Worm (Caenorhabditis elegans) whole organism, L4 larva: ENCODE data around the gene tin-9.2.

Experiments
- R02D3.7 ChIP-seq: fragments of 150-350 bp; sonication (generic microtip); optimal IDR thresholded peaks from 3 replicates; lab custom pipeline; 2014; ENCODE audit warnings: missing biosample characterization, missing genetic modification characterization
- Y75B8A.6 ChIP-seq: fragments of 200-800 bp; sonication (Bioruptor generic); IDR thresholded peaks from 2 replicates; pipeline ENCODE4 v1.3.6; 2022; ENCODE audit warnings: missing genetic modification reagents, missing genetic modification characterization, missing compliant biosample characterization
- aha-1 ChIP-seq: fragments of 150-350 bp; peaks from one replicate; lab custom pipeline; 2014; ENCODE audit warnings: missing biosample characterization, missing genetic modification characterization
- aly-2 ChIP-seq: sonication (generic microtip); optimal IDR thresholded peaks from 2 replicates; lab custom pipeline; 2018; ENCODE audit warnings: missing biosample characterization, missing genetic modification characterization
- ama-1 ChIP-seq: fragments of 150-350 bp; optimal IDR thresholded peaks from 2 replicates; lab custom pipeline; 2014; ENCODE audit warnings: inconsistent platforms, mixed read lengths
- ceh-20 ChIP-seq: fragments of 200-800 bp; sonication (Bioruptor generic); IDR thresholded peaks from 2 replicates; pipeline ENCODE4 v1.3.6; 2022; ENCODE audit warnings: missing genetic modification reagents, missing genetic modification characterization, missing compliant biosample characterization
- ceh-82 ChIP-seq: sonication (generic microtip); optimal IDR thresholded peaks from 2 replicates; lab custom pipeline; 2017; ENCODE audit warnings: missing biosample characterization, missing genetic modification characterization
- ctbp-1 ChIP-seq: fragments of 200-800 bp; sonication (Bioruptor generic); IDR thresholded peaks from 2 replicates; pipeline ENCODE4 v1.3.6; 2022; ENCODE audit warnings: missing genetic modification reagents, missing genetic modification characterization, missing compliant biosample characterization
- dmd-6 ChIP-seq: fragments of 200-800 bp; sonication (Bioruptor generic); IDR thresholded peaks from 2 replicates; pipeline ENCODE4 v1.3.6; 2022; ENCODE audit warnings: missing genetic modification reagents, missing genetic modification characterization, missing compliant biosample characterization
- dmd-9 ChIP-seq: fragments of 200-800 bp; sonication (Bioruptor generic); IDR thresholded peaks from 2 replicates; pipeline ENCODE4 v1.3.6; 2022; ENCODE audit warnings: missing genetic modification reagents, missing genetic modification characterization, missing compliant biosample characterization
- dve-1 ChIP-seq: sonication (generic microtip); optimal IDR thresholded peaks from 2 replicates; lab custom pipeline; 2017; ENCODE audit warnings: antibody characterized with exemption, mild to moderate bottlenecking, missing genetic modification characterization, missing compliant biosample characterization; ENCODE audit not compliant: insufficient read depth
- egl-27 ChIP-seq: sonication (generic microtip); optimal IDR thresholded peaks from 3 replicates; lab custom pipeline; 2017; ENCODE audit warnings: missing biosample characterization, missing genetic modification reagents, missing genetic modification characterization
- egl-43 ChIP-seq: fragments of 200-800 bp; sonication (Bioruptor generic); IDR thresholded peaks from 2 replicates; pipeline ENCODE4 v1.3.6; 2022; ENCODE audit warnings: missing genetic modification reagents, missing genetic modification characterization, missing compliant biosample characterization
- hif-1 ChIP-seq, 2 experiments: sonication (generic microtip); optimal IDR thresholded peaks; 2 replicates each; lab custom pipeline; 2016 to 2017; ENCODE audit warnings: missing compliant biosample characterization in 2 of 2, missing genetic modification characterization in 2 of 2, missing genetic modification reagents in 2 of 2, missing genotype in 2 of 2, mild to moderate bottlenecking in 1 of 2
- hlh-30 ChIP-seq: sonication (generic microtip); optimal IDR thresholded peaks from 2 replicates; lab custom pipeline; 2017; ENCODE audit warnings: antibody characterized with exemption, mild to moderate bottlenecking, missing genetic modification characterization, missing compliant biosample characterization; ENCODE audit not compliant: insufficient read depth
- jun-1 ChIP-seq: fragments of 150-350 bp; optimal IDR thresholded peaks from 2 replicates; lab custom pipeline; 2014; ENCODE audit warnings: missing biosample characterization, missing genetic modification reagents, missing genetic modification characterization
- lim-7 ChIP-seq: fragments of 200-800 bp; sonication (Bioruptor generic); IDR thresholded peaks from 2 replicates; pipeline ENCODE4 v1.3.6; 2022; ENCODE audit warnings: missing genetic modification characterization, missing compliant biosample characterization
- lin-39 ChIP-seq: fragments of 150-350 bp; optimal IDR thresholded peaks from 2 replicates; lab custom pipeline; 2014; ENCODE audit warnings: missing biosample characterization, missing genetic modification reagents, missing genetic modification characterization
- lsy-2 ChIP-seq, 2 experiments: fragments of 150-350 bp in 1 of 2; sonication (generic microtip) in 1 of 2; optimal IDR thresholded peaks; 2 replicates each; lab custom pipeline; 2014 to 2017; ENCODE audit warnings: missing biosample characterization in 2 of 2, missing genetic modification characterization in 2 of 2
- mdl-1 ChIP-seq, 2 experiments: fragments of 150-350 bp in 1 of 2; sonication (generic microtip) in 1 of 2; optimal IDR thresholded peaks; 2 replicates each; lab custom pipeline; 2014 to 2017; ENCODE audit warnings: missing biosample characterization in 2 of 2, missing genetic modification characterization in 2 of 2
- mdt-29 ChIP-seq: fragments of 200-800 bp; sonication (Bioruptor generic); IDR thresholded peaks from 2 replicates; pipeline ENCODE4 v1.3.6; 2022; ENCODE audit warnings: missing genetic modification reagents, missing genetic modification characterization, missing compliant biosample characterization
- mxl-2 ChIP-seq: fragments of 200-800 bp; sonication (Bioruptor generic); conservative IDR thresholded peaks from 2 replicates; pipeline ENCODE4 v1.3.6; 2022; ENCODE audit warnings: missing genetic modification reagents, missing genetic modification characterization, missing compliant biosample characterization
- nhr-25 ChIP-seq: sonication (generic microtip); optimal IDR thresholded peaks from 2 replicates; lab custom pipeline; 2017; ENCODE audit warnings: missing genetic modification characterization, mild to moderate bottlenecking, missing compliant biosample characterization, antibody characterized with exemption, moderate library complexity, borderline replicate concordance; ENCODE audit not compliant: insufficient read depth
- nhr-48 ChIP-seq: sonication (generic microtip); optimal IDR thresholded peaks from 2 replicates; lab custom pipeline; 2016; ENCODE audit warnings: mild to moderate bottlenecking, missing genetic modification characterization, missing compliant biosample characterization
- nhr-6 ChIP-seq: fragments of 150-350 bp; optimal IDR thresholded peaks from 2 replicates; lab custom pipeline; 2014; ENCODE audit warnings: missing biosample characterization, missing genetic modification characterization
- pha-4 ChIP-seq, 2 experiments: fragments of 150-350 bp in 1 of 2; fragments of 200-800 bp in 1 of 2; sonication (Bioruptor generic) in 1 of 2; IDR thresholded peaks in 1 of 2; optimal IDR thresholded peaks in 1 of 2; 2 replicates each; pipeline versions ENCODE4 v1.3.6 to Lab custom; 2014 to 2022; ENCODE audit warnings: missing genetic modification characterization in 2 of 2, missing genetic modification reagents in 2 of 2, missing biosample characterization in 1 of 2, missing compliant biosample characterization in 1 of 2
- php-3 ChIP-seq: fragments of 200-800 bp; sonication (Bioruptor generic); IDR thresholded peaks from 2 replicates; pipeline ENCODE4 v1.3.6; 2022; ENCODE audit warnings: missing genetic modification reagents, missing genetic modification characterization, missing compliant biosample characterization
- pqm-1 ChIP-seq: sonication (generic microtip); optimal IDR thresholded peaks from 2 replicates; lab custom pipeline; 2017; ENCODE audit warnings: missing biosample characterization, missing genetic modification characterization
- set-16 ChIP-seq: fragments of 200-800 bp; sonication (Bioruptor generic); IDR thresholded peaks from 2 replicates; pipeline ENCODE4 v1.3.6; 2022; ENCODE audit warnings: missing genetic modification reagents, missing genetic modification characterization, missing compliant biosample characterization
- spr-1 ChIP-seq: sonication (generic microtip); optimal IDR thresholded peaks from 2 replicates; lab custom pipeline; 2016; ENCODE audit warnings: mild to moderate bottlenecking, missing genetic modification characterization, missing compliant biosample characterization
- spr-3 ChIP-seq: fragments of 200-800 bp; sonication (Bioruptor generic); optimal IDR thresholded peaks from 2 replicates; lab custom pipeline; 2018; ENCODE audit warnings: mild to moderate bottlenecking, missing genetic modification characterization, missing compliant biosample characterization
- zag-1 ChIP-seq: fragments of 150-350 bp; optimal IDR thresholded peaks from 2 replicates; lab custom pipeline; 2014; ENCODE audit warnings: missing biosample characterization, missing genetic modification characterization
- ztf-11 ChIP-seq: fragments of 150-350 bp; optimal IDR thresholded peaks from 2 replicates; lab custom pipeline; 2014; ENCODE audit warnings: missing biosample characterization, missing genetic modification characterization

The tin-9.2 gene

DNA sequence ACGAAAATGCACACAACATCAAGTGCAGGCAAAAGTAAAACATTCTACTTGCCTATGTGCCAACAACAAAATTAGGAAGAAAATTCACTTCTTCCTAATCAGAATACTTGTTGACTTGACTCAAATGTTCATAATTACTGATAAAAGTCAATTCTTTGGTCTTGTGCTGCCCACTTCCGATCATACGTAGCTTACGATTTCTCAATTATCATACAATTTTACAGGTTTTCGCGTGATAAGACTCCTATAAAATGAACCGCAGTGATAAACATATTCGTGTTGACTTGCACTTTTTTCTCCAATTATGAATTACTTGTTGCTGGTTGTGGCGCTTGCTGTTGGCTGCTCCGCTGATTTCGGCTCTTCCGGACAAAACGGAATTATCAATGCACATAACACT, 41.4 kb upstream of the tin-9.2 start, which contains the start of gene scl-2 (continued):
- TF ChIP-seq ceh-20 (GFP tag; lab: Robert Waterston, UW) (no peak), mdl-1 (tag; optimal IDR thresholded peaks at IDR 0.05; lab: Kevin White, UChicago) (no peak), pqm-1 (tag; lab: Kevin White, UChicago) (peak; percentile 99), dve-1 (tag; lab: Kevin White, UChicago) (peak; percentile 88), aha-1 (tag; lab: Kevin White, UChicago) (peak; percentile 63), R02D3.7 (tag; lab: Kevin White, UChicago) (no peak), ama-1 (lab: Kevin White, UChicago) (peak; percentile 50), spr-1 (tag; lab: Kevin White, UChicago) (no peak), hlh-30 (peak; percentile 70), spr-3 (no peak), php-3 (GFP tag; lab: Robert Waterston, UW) (peak; percentile 87), lsy-2 (tag; optimal IDR thresholded peaks at IDR 0.05; lab: Kevin White, UChicago) (no peak), dmd-6 (GFP tag; lab: Robert Waterston, UW) (peak; percentile 92)

DNA sequence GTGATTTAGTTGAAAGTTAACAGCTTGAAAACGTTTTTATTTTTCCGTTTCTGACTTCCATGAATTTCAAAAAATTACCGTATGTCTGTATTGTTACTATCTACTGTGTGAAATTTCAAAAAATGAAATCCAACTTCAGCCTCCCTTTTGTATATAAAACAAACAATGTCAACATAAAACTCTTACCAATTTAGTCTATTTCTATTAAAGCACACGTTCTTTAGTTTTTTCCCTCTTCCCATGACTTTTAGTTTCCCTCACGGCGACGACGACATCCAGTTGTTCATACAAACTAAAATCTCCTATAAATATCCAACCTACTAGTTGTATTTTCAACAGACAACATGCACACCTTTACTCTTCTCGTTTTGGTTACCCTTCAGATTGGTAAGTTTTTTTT, 39.5 kb upstream of the tin-9.2 start, which contains the start of gene scl-3:
scl-3 (plus strand) TSS at position 301 of the 400 bp plus-strand sequence.
- no peak for TF ChIP-seq mdt-29 (GFP tag; lab: Robert Waterston, UW)
- TF ChIP-seq spr-1 (tag; lab: Kevin White, UChicago) = no peak
- no peak for TF ChIP-seq aly-2 (tag; lab: Kevin White, UChicago)
- peak; percentile 20 for TF ChIP-seq aha-1 (tag; lab: Kevin White, UChicago)
- TF ChIP-seq, all 104 proteins: peak for 1

DNA sequence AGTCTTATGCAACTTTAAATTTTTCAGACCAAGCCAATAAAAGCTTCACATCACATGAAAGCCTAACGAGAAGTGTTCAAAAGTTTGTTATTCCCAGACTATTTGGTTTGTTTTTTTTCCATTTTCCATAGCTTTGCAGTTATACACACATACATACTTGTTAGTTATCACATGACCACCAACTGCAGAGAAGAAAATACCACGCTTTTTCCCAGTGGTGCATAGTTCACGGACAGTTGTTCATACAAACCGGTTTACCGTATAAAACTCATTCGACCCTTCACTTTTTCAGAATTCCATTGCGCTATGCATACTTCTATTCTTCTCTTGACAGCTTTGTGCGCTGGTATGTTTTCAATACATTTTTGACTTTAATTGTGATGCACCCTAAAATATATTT, 35.1 kb upstream of the tin-9.2 start, which contains the start of gene scl-5:
scl-5 (plus strand) TSS at position 301 of the 400 bp plus-strand sequence.
- TF ChIP-seq hif-1 (tag; optimal IDR thresholded peaks at IDR 0.05; lab: Kevin White, UChicago) = no peak

DNA sequence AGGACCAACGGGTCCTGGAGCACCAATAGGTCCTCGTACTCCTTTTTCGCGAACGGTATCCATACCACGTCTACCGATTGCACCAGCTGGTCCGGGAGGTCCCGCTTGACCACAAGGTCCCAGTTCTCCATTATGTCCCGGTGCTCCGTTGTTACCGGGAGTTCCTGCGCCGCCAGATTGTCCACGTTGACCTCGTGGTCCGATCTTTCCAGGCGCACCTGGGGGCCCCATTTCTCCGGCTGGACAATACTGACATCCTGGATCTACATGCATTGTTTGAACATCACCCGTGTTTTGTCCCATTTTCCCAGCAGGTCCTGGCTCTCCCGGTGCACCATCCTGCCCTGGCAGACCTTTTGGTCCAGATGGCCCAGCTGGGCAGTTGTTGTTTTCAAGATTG, 32.8 kb upstream of the tin-9.2 start:
- TF ChIP-seq nhr-48 (no peak), ceh-82 (no peak), aha-1 (tag; lab: Kevin White, UChicago) (peak; percentile 80), spr-3 (no peak), lin-39 (tag; lab: Kevin White, UChicago) (no peak), ctbp-1 (GFP tag; lab: Robert Waterston, UW) (no peak), lsy-2 (tag; optimal IDR thresholded peaks at IDR 0.05; lab: Kevin White, UChicago) (no peak), pha-4 (GFP tag; IDR thresholded peaks at IDR 0.05; lab: Robert Waterston, UW) (no peak), pha-4 (tag; optimal IDR thresholded peaks at IDR 0.05; lab: Kevin White, UChicago) (no peak), lim-7 (GFP tag; lab: Robert Waterston, UW) (no peak), mxl-2 (GFP tag; lab: Robert Waterston, UW) (no peak), nhr-6 (no peak), jun-1 (tag; lab: Kevin White, UChicago) (no peak), set-16 (GFP tag; lab: Robert Waterston, UW) (peak; percentile 68; the same call in 1 of the 2 replicates), spr-1 (tag; lab: Kevin White, UChicago) (no peak), dmd-9 (GFP tag; lab: Robert Waterston, UW) (no peak), Y75B8A.6 (GFP tag; lab: Robert Waterston, UW) (no peak), egl-27 (tag; lab: Kevin White, UChicago) (no peak), zag-1 (tag; lab: Kevin White, UChicago) (no peak), ztf-11 (tag; lab: Kevin White, UChicago) (no peak), pqm-1 (tag; lab: Kevin White, UChicago) (no peak), hlh-30 (no peak), egl-43 (GFP tag; lab: Robert Waterston, UW) (0 out of 2 replicates have a peak, but pooled peaks have one; percentile 36), nhr-25 (tag; lab: Kevin White, UChicago) (no peak)
- TF ChIP-seq, all 104 proteins: peak for 3
